Worm (Caenorhabditis elegans) whole organism, young adult: ENCODE measurements around the gene F28C6.9.

Source experiments
- B0019.2 ChIP-seq: fragments of 200-800 bp; sonication (Bioruptor generic); conservative IDR thresholded peaks from 2 replicates; pipeline ENCODE4 v1.3.6; 2022; ENCODE audit warnings: missing genetic modification reagents, missing genetic modification characterization, missing compliant biosample characterization
- Y56A3A.18 ChIP-seq: fragments of 200-800 bp; sonication (Bioruptor generic); IDR thresholded peaks from 2 replicates; pipeline ENCODE4 v1.3.6; 2022; ENCODE audit warnings: missing genetic modification reagents, missing genetic modification characterization, missing compliant biosample characterization
- madf-10 ChIP-seq: sonication (generic microtip); optimal IDR thresholded peaks from 2 replicates; lab custom pipeline; 2016; ENCODE audit warnings: mild to moderate bottlenecking, missing genetic modification characterization, missing compliant biosample characterization

ce11 chrII:8590684-8591083, 19.3 kb downstream of the F28C6.9 start, which contains the start of gene aptf-4:
- TF ChIP-seq madf-10 (tag; lab: Kevin White, UChicago) (no peak), Y56A3A.18 (GFP tag; lab: Robert Waterston, UW) (no peak), B0019.2 (GFP tag; lab: Robert Waterston, UW) (no peak)
